Fruit fly (Drosophila melanogaster): ENCODE measurements around the gene CG6763.

Gene CG6763

DNA sequence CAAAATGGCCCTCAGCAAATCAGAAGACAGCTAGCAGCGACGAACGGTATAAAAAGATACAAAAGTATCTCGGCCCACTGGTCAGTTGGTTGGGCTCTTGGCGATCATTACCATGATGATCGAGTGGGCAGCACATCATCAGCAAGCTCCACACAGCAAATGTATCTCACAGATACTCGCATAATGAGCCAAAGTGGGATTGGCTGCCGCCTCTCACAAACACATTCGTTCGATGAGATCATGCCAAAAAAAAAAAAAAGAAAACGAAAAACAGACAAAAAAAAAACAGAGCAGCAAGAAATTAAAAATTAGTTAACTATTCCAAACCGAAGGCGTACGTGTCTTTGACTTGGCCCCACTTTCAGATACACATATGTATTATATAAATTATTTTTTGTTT lies 12.3 kb downstream of the CG6763 start:
- no peak for TF ChIP-seq Vsx2 (GFP tag; optimal IDR thresholded peaks at IDR 0.05; ENCODE audit: partially characterized antibody)
- TF ChIP-seq pan (optimal IDR thresholded peaks at IDR 0.05), result no peak
- TF ChIP-seq Dif (GFP tag; optimal IDR thresholded peaks at IDR 0.05; ENCODE audit: partially characterized antibody), result no peak
- no peak for TF ChIP-seq HLH106 (tag; optimal IDR thresholded peaks at IDR 0.05)
- no peak for TF ChIP-seq Hnf4 (GFP tag; optimal IDR thresholded peaks at IDR 0.05)
- no peak for TF ChIP-seq GATAd (GFP tag; optimal IDR thresholded peaks at IDR 0.05)
- no peak for TF ChIP-seq tai (GFP tag; optimal IDR thresholded peaks at IDR 0.05)
- TF ChIP-seq Dfd (GFP tag; optimal IDR thresholded peaks at IDR 0.05), result no peak
- no peak for TF ChIP-seq h (GFP tag; optimal IDR thresholded peaks at IDR 0.05)
- no peak for TF ChIP-seq jim (GFP tag; optimal IDR thresholded peaks at IDR 0.05)
- TF ChIP-seq CG9705 (GFP tag; optimal IDR thresholded peaks at IDR 0.05), result no peak
- no peak for TF ChIP-seq usp (GFP tag; optimal IDR thresholded peaks at IDR 0.05)
- no peak for TF ChIP-seq brk (GFP tag; optimal IDR thresholded peaks at IDR 0.05)
- TF ChIP-seq CG32264 (GFP tag; optimal IDR thresholded peaks at IDR 0.05), result no peak
- no peak for TF ChIP-seq OdsH (GFP tag; optimal IDR thresholded peaks at IDR 0.05)
- TF ChIP-seq fru (GFP tag; optimal IDR thresholded peaks at IDR 0.05), result no peak
- TF ChIP-seq dmrt93B (GFP tag; optimal IDR thresholded peaks at IDR 0.05), result no peak
- no peak for TF ChIP-seq rgr (GFP tag; optimal IDR thresholded peaks at IDR 0.05)
- TF ChIP-seq Sp1 (GFP tag; optimal IDR thresholded peaks at IDR 0.05), result no peak

DNA sequence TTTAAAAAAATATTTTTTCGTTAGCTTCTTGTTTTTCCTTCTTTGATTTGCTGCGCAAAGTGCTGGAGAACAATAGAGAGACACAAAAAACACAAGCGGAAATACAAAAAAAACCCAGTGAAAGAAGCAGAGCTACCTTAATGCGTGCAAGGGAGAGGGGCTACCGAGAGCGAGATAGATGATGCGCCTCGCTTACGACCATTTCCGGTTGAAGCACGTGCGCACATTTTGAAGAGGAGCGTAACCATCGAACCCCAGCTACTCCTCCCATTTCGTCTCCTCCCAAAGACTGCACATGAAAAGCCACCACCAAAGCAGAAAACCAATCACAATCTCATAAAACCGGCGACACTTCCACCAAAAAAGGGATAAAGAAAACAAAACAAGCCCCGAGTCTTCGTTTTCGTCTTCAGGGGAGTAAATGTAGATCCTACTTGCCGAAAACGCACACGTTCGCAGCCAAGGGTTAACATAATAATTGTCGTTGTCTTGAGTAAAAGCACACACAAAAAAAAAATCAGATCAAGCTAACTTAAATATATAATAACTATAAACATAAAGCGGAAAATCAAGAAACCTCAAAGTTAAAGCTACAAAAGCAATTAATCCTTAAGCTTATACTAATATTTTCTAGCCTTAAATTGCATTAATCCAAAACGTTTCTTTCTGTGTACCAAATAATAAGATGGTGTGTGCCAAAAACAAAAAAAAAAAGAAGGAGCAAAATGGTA lies 13.5 kb downstream of the CG6763 start:
- TF ChIP-seq tai (GFP tag; optimal IDR thresholded peaks at IDR 0.05) (peak; percentile 36), ey (GFP tag; optimal IDR thresholded peaks at IDR 0.05) (peak; percentile 68), brk (GFP tag; optimal IDR thresholded peaks at IDR 0.05) (peak; percentile 34), sage (GFP tag; optimal IDR thresholded peaks at IDR 0.05) (peak; percentile 5), br (GFP tag; optimal IDR thresholded peaks at IDR 0.05) (peak; percentile 55), HLH106 (tag; optimal IDR thresholded peaks at IDR 0.05) (peak; percentile 64), GATAd (GFP tag; optimal IDR thresholded peaks at IDR 0.05) (no peak), dsf (GFP tag; optimal IDR thresholded peaks at IDR 0.05; ENCODE audit: borderline replicate concordance) (peak; percentile 4), foxo (GFP tag; optimal IDR thresholded peaks at IDR 0.05) (peak in 1 of 2 experiments; percentile 77), CG32264 (GFP tag; optimal IDR thresholded peaks at IDR 0.05) (peak; percentile 2), N (GFP tag; optimal IDR thresholded peaks at IDR 0.05) (no peak), OdsH (GFP tag; optimal IDR thresholded peaks at IDR 0.05) (peak; percentile 58), pan (optimal IDR thresholded peaks at IDR 0.05) (no peak), psq (GFP tag; optimal IDR thresholded peaks at IDR 0.05) (peak; percentile 62), woc (GFP tag; optimal IDR thresholded peaks at IDR 0.05) (peak; percentile 14), Hnf4 (GFP tag; optimal IDR thresholded peaks at IDR 0.05) (peak; percentile 63), dmrt93B (GFP tag; optimal IDR thresholded peaks at IDR 0.05) (peak; percentile 30), Jra (GFP tag; optimal IDR thresholded peaks at IDR 0.05) (no peak), Myc (optimal IDR thresholded peaks at IDR 0.05) (no peak), Sp1 (GFP tag; optimal IDR thresholded peaks at IDR 0.05) (peak; percentile 66), h (GFP tag; optimal IDR thresholded peaks at IDR 0.05) (peak; percentile 75), rgr (GFP tag; optimal IDR thresholded peaks at IDR 0.05) (peak; percentile 64), fru (GFP tag; optimal IDR thresholded peaks at IDR 0.05) (peak; percentile 63)

DNA sequence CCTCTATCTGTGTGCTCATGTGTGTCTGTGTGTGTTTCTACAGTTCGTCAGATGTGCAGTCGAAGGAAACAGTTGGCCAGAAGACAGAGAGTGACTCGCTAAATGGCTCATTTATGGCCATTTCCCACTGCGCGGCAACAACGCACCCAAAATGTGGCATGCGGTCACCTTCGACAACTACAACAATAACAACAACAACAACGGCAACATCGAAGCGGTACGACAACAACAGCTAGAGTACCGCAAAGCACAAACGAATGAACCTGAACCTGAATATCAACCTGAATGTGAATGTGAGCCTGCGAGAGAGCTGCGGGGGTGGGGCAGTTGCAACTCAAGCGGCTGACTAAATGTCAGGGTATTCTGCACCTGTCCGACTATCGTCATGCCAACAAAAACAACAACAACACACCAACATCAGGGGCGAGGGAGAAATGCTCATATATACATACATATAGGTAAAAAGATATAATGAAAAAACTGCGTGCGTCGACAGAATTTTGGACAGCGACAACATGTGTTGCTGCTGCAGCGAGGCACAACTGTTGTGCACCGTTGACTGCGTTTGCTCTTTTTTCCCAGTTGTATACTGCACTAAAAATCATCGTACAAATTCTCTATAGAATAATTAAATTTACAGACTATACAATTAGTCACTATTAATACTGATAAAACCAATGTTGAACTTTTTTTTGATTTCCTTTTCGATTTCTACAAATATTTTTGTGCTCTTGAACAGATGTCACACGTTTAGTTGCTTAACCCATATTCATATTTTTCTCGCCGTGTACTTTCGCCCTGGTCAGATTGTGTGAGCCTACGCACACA lies 16.5 kb downstream of the CG6763 start:
- TF ChIP-seq dsf (GFP tag; optimal IDR thresholded peaks at IDR 0.05; ENCODE audit: borderline replicate concordance) (no peak), Mio (GFP tag; optimal IDR thresholded peaks at IDR 0.05) (no peak), Rel (GFP tag; optimal IDR thresholded peaks at IDR 0.05) (no peak), Rel (tag; optimal IDR thresholded peaks at IDR 0.05) (no peak), br (GFP tag; optimal IDR thresholded peaks at IDR 0.05) (peak; percentile 65), OdsH (GFP tag; optimal IDR thresholded peaks at IDR 0.05) (peak; percentile 56), CG9705 (GFP tag; optimal IDR thresholded peaks at IDR 0.05) (no peak), Sp1 (GFP tag; optimal IDR thresholded peaks at IDR 0.05) (peak; percentile 28), woc (GFP tag; optimal IDR thresholded peaks at IDR 0.05) (no peak), Dif (GFP tag; optimal IDR thresholded peaks at IDR 0.05; ENCODE audit: partially characterized antibody) (no peak), dmrt93B (GFP tag; optimal IDR thresholded peaks at IDR 0.05) (no peak), Hr78 (GFP tag; optimal IDR thresholded peaks at IDR 0.05) (no peak), HLH106 (tag; optimal IDR thresholded peaks at IDR 0.05) (no peak), lola (GFP tag; optimal IDR thresholded peaks at IDR 0.05) (no peak), jim (GFP tag; optimal IDR thresholded peaks at IDR 0.05) (no peak), dl (GFP tag; optimal IDR thresholded peaks at IDR 0.05; ENCODE audit: insufficient read depth in 1 of 2, partially characterized antibody in 2 of 2) (no peak), psq (GFP tag; optimal IDR thresholded peaks at IDR 0.05) (peak; percentile 55), sage (GFP tag; optimal IDR thresholded peaks at IDR 0.05) (no peak), h (GFP tag; optimal IDR thresholded peaks at IDR 0.05) (peak; percentile 15), Myc (optimal IDR thresholded peaks at IDR 0.05) (no peak), Hr83 (GFP tag; optimal IDR thresholded peaks at IDR 0.05; ENCODE audit: poor library complexity, severe bottlenecking) (no peak), brk (GFP tag; optimal IDR thresholded peaks at IDR 0.05) (no peak), Hnf4 (GFP tag; optimal IDR thresholded peaks at IDR 0.05) (peak; percentile 34), pan (optimal IDR thresholded peaks at IDR 0.05) (no peak), Vsx2 (GFP tag; optimal IDR thresholded peaks at IDR 0.05; ENCODE audit: partially characterized antibody) (no peak), usp (GFP tag; optimal IDR thresholded peaks at IDR 0.05) (no peak), foxo (GFP tag; optimal IDR thresholded peaks at IDR 0.05) (peak in 1 of 2 experiments; percentile 51), Jra (GFP tag; optimal IDR thresholded peaks at IDR 0.05) (no peak), tai (GFP tag; optimal IDR thresholded peaks at IDR 0.05) (peak; percentile 30), CG32264 (GFP tag; optimal IDR thresholded peaks at IDR 0.05) (no peak), Dfd (GFP tag; optimal IDR thresholded peaks at IDR 0.05) (no peak), sv (GFP tag; optimal IDR thresholded peaks at IDR 0.05) (peak; percentile 37), GATAd (GFP tag; optimal IDR thresholded peaks at IDR 0.05) (no peak), CrebA (GFP tag; optimal IDR thresholded peaks at IDR 0.05; ENCODE audit: borderline replicate concordance) (no peak)

Measured in whole organism, wandering third instar larva.